Worm (Caenorhabditis elegans): ENCODE data around the gene unc-116.

- no peak for TF ChIP-seq jun-1 (tag; optimal IDR thresholded peaks at IDR 0.05)
- no peak for TF ChIP-seq sox-4 (tag; optimal IDR thresholded peaks at IDR 0.05)
- no peak for TF ChIP-seq ceh-82 (tag; optimal IDR thresholded peaks at IDR 0.05)
- no peak for TF ChIP-seq ets-5 (GFP tag; IDR thresholded peaks at IDR 0.05)
- no peak for TF ChIP-seq fos-1 (tag; optimal IDR thresholded peaks at IDR 0.05)
- no peak for TF ChIP-seq fkh-10 (GFP tag; optimal IDR thresholded peaks at IDR 0.05)
- no peak for TF ChIP-seq lin-14 (GFP tag; optimal IDR thresholded peaks at IDR 0.05)
- no peak for TF ChIP-seq pqm-1 (tag; optimal IDR thresholded peaks at IDR 0.05)
Measured at ce11 chrIII:8320183-8320582, 34.8 kb downstream of the unc-116 start, which contains the start of gene F10E9.10.
